Worm (Caenorhabditis elegans) whole organism, young adult: ENCODE measurements around the gene flp-34.

Experiments
- F49E8.2 ChIP-seq: sonication (generic microtip); optimal IDR thresholded peaks from 3 replicates; lab custom pipeline; 2017; ENCODE audit warnings: missing genetic modification characterization, mild to moderate bottlenecking, missing compliant biosample characterization, antibody characterized with exemption, moderate library complexity; ENCODE audit not compliant: insufficient read depth
- attf-5 ChIP-seq: fragments of 200-800 bp; sonication (Bioruptor generic); optimal IDR thresholded peaks from 2 replicates; lab custom pipeline; 2018; ENCODE audit warnings: mild to moderate bottlenecking, missing genetic modification characterization, missing compliant biosample characterization
- hsf-1 ChIP-seq: fragments of 200-800 bp; sonication (Bioruptor generic); IDR thresholded peaks from 2 replicates; pipeline ENCODE4 v1.3.6; 2022; ENCODE audit warnings: missing genetic modification reagents, missing genetic modification characterization, missing compliant biosample characterization
- lin-35 ChIP-seq, 3 experiments: fragments of 150-350 bp in 2 of 3; sonication (generic microtip) in 1 of 3; optimal IDR thresholded peaks; 2 replicates each; lab custom pipeline; 2014 to 2018; ENCODE audit warnings: missing biosample characterization in 3 of 3, missing genetic modification characterization in 3 of 3, missing genetic modification reagents in 3 of 3
- nhr-27 ChIP-seq: fragments of 200-800 bp; sonication (Bioruptor generic); optimal IDR thresholded peaks from 2 replicates; lab custom pipeline; 2018; ENCODE audit warnings: mild to moderate bottlenecking, missing genetic modification characterization, moderate library complexity, missing compliant biosample characterization
- sptf-2 ChIP-seq: fragments of 200-800 bp; sonication (Bioruptor generic); optimal IDR thresholded peaks from 2 replicates; lab custom pipeline; 2018; ENCODE audit warnings: mild to moderate bottlenecking, missing genetic modification characterization, missing compliant biosample characterization
- ztf-28 ChIP-seq: fragments of 200-800 bp; sonication (Bioruptor generic); IDR thresholded peaks from 2 replicates; pipeline ENCODE4 v1.3.6; 2022; ENCODE audit warnings: missing genetic modification reagents, missing genetic modification characterization, missing compliant biosample characterization

DNA sequence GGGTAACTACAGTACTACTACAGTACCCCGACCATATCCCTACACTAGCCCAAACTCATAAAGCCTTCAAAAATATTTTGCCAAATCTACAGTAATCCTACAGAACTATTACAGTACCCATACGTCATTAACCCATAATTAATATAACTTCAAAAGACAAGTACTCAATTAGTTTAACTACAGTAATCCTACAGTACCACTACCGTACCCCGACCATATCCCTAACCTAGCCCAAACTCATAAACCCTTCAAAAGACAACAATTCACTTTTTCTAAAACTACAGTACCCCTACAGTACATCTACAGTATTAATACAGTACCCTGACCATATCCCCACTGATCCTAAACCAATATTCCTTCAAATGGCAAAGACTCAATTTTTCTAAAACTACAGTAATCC lies 19.6 kb downstream of the flp-34 start:
- TF ChIP-seq nhr-27 (no peak), ztf-28 (GFP tag; lab: Robert Waterston, UW) (no peak), lin-35 (GFP tag; optimal IDR thresholded peaks at IDR 0.05; lab: Kevin White, UChicago) (no peak), hsf-1 (no peak), sptf-2 (GFP tag; lab: Kevin White, UChicago) (no peak), attf-5 (GFP tag; lab: Kevin White, UChicago) (no peak), F49E8.2 (tag; lab: Kevin White, UChicago) (no peak)
